Worm (Caenorhabditis elegans) whole organism, L4/young adult: ENCODE data around the gene ZK688.10.

Experiments used
- W03F9.2 ChIP-seq: fragments of 150-350 bp; optimal IDR thresholded peaks from 2 replicates; lab custom pipeline; 2014; ENCODE audit warnings: missing biosample characterization, missing genetic modification characterization
- him-1 ChIP-seq: sonication (generic microtip); optimal IDR thresholded peaks from 2 replicates; lab custom pipeline; 2016; ENCODE audit warnings: missing genotype, missing genetic modification reagents, missing genetic modification characterization, missing compliant biosample characterization

DNA sequence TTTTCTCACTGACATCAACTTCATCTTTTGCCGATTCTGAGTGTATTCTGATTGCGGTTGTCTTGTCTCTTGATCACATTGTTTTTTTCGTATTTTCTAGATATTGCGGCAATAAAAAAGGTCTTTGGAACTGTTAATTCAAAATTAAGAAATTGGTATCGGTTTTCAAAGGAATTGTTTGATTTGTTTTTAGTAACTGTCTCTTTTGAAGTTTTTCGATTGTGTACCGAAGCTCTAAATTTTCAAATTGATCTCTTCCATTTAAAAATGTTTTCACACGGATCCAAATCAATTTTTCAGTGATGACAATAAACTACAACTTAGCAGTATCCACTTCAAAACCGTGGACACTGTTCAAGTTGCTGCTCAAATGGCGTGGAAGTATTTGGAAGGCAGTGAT lies 3.9 kb upstream of the ZK688.10 start, which contains the start of gene best-24:
- TF ChIP-seq him-1 (tag; lab: Kevin White, UChicago) (no peak), W03F9.2 (tag; lab: Kevin White, UChicago) (no peak)
